Worm (Caenorhabditis elegans): ENCODE data around the gene C55B6.1.

Gene C55B6.1

ce11 chrX:7236717-7237116 is 36.6 kb downstream of the C55B6.1 start (continued):
- TF ChIP-seq nhr-71 (tag; optimal IDR thresholded peaks at IDR 0.05) (peak; percentile 89), efl-1 (optimal IDR thresholded peaks at IDR 0.05) (peak in 1 of 2 experiments; percentile 10), efl-1 (GFP tag; optimal IDR thresholded peaks at IDR 0.05 in 1 of 2) (no peak), lsy-2 (tag; optimal IDR thresholded peaks at IDR 0.05) (peak; percentile 38 to 53), rnt-1 (tag; optimal IDR thresholded peaks at IDR 0.05) (peak; percentile 74), irx-1 (tag; optimal IDR thresholded peaks at IDR 0.05) (peak; percentile 44), nhr-28 (tag; optimal IDR thresholded peaks at IDR 0.05) (no peak), nhr-11 (tag; optimal IDR thresholded peaks at IDR 0.05) (peak; percentile 1), sptf-1 (tag; optimal IDR thresholded peaks at IDR 0.05) (no peak), unc-30 (tag; optimal IDR thresholded peaks at IDR 0.05) (no peak), ceh-82 (tag; optimal IDR thresholded peaks at IDR 0.05) (no peak), sox-4 (tag; optimal IDR thresholded peaks at IDR 0.05) (no peak), nhr-84 (tag; optimal IDR thresholded peaks at IDR 0.05) (no peak), snu-23 (GFP tag; optimal IDR thresholded peaks at IDR 0.05) (peak; percentile 62), dsc-1 (tag; optimal IDR thresholded peaks at IDR 0.05) (peak; percentile 90), ztf-11 (tag; optimal IDR thresholded peaks at IDR 0.05) (no peak), swsn-7 (tag; optimal IDR thresholded peaks at IDR 0.05) (peak; percentile 49), elt-2 (tag; optimal IDR thresholded peaks at IDR 0.05) (no peak), hpl-2 (GFP tag; optimal IDR thresholded peaks at IDR 0.05) (no peak), pqm-1 (tag; optimal IDR thresholded peaks at IDR 0.05) (no peak), ces-1 (GFP tag; optimal IDR thresholded peaks at IDR 0.05) (no peak), pag-3 (tag; optimal IDR thresholded peaks at IDR 0.05; ENCODE audit: borderline replicate concordance, insufficient read depth) (peak; percentile 100), nhr-85 (tag) (no peak), Y116A8C.19 (tag; optimal IDR thresholded peaks at IDR 0.05; ENCODE audit: borderline replicate concordance) (no peak), lin-14 (GFP tag; optimal IDR thresholded peaks at IDR 0.05) (peak; percentile 93), nhr-20 (tag; optimal IDR thresholded peaks at IDR 0.05) (peak; percentile 62), snpc-4 (tag; optimal IDR thresholded peaks at IDR 0.05) (no peak), fkh-8 (tag; optimal IDR thresholded peaks at IDR 0.05) (no peak), unc-130 (tag; optimal IDR thresholded peaks at IDR 0.05) (peak; percentile 60)

DNA sequence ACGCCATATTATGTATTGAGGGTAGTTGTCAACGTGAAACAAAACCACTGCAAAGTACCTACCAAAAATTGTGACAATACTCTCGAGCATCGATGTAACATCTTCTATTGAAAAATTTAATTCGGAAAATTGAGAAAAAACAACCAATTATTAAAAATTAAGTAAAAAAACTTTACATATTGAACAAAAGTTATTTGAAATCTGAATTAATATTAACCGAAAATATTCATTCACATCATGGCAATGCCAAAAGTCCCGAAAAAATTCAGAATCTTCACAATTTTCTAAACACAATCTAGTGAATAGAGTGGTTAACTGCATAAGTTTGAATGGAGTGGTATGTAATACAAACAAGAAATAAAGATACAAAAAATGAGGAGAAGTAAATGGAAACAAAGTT is 38.4 kb downstream of the C55B6.1 start, which contains the start of gene F46H5.3:
TSS of gene F46H5.3 (minus strand) at position 101 of the 400 bp plus-strand sequence.
- TF ChIP-seq zag-1 (tag; optimal IDR thresholded peaks at IDR 0.05) (no peak), nhr-84 (tag; optimal IDR thresholded peaks at IDR 0.05) (no peak), nhr-20 (tag; optimal IDR thresholded peaks at IDR 0.05) (no peak)

DNA sequence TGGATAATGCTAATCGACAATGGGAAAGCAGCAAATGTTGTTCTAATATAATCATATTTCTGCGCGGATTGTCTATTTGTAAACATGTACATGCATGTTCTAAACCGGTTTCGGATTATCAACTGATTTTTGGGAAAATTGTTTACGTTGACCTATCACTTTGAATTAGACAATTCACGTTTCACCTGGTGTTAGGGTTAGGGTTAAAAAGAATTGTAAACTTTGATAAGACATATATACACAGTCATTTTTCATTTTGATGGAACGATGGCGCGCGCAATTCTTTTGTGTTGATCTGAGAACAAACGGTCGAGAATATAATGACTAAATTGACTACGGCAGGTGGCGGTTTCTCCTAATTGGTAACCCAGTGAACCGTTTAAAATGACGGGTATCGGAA is 42.0 kb downstream of the C55B6.1 start:
- peak; percentile 8 for TF ChIP-seq unc-130 (tag; optimal IDR thresholded peaks at IDR 0.05)
- peak; percentile 30 for TF ChIP-seq mep-1 (tag; optimal IDR thresholded peaks at IDR 0.05)
- no peak for TF ChIP-seq egl-27 (tag; optimal IDR thresholded peaks at IDR 0.05)
- TF ChIP-seq tbx-2 (tag; optimal IDR thresholded peaks at IDR 0.05), result peak; percentile 56
- no peak for TF ChIP-seq fos-1 (tag; optimal IDR thresholded peaks at IDR 0.05)
- TF ChIP-seq lsy-2 (tag; optimal IDR thresholded peaks at IDR 0.05), result peak in 1 of 2 experiments; percentile 13
- TF ChIP-seq ztf-11 (tag; optimal IDR thresholded peaks at IDR 0.05), result no peak
- TF ChIP-seq jun-1 (tag; optimal IDR thresholded peaks at IDR 0.05), result no peak
- no peak for TF ChIP-seq aly-2 (tag; optimal IDR thresholded peaks at IDR 0.05)
- no peak for TF ChIP-seq ceh-88 (GFP tag; IDR thresholded peaks at IDR 0.05)
- no peak for TF ChIP-seq unc-98 (GFP tag; IDR thresholded peaks at IDR 0.05)
- TF ChIP-seq nhr-19 (GFP tag; conservative IDR thresholded peaks at IDR 0.05), result peak; percentile 35
- TF ChIP-seq lin-13 (GFP tag; optimal IDR thresholded peaks at IDR 0.05), result no peak
- TF ChIP-seq efl-3 (GFP tag; optimal IDR thresholded peaks at IDR 0.05), result no peak
- TF ChIP-seq lin-14 (GFP tag; optimal IDR thresholded peaks at IDR 0.05), result peak; percentile 68
- TF ChIP-seq egl-13 (tag; optimal IDR thresholded peaks at IDR 0.05), result no peak
- no peak for TF ChIP-seq hlh-4 (tag; optimal IDR thresholded peaks at IDR 0.05)
- no peak for TF ChIP-seq ceh-63 (GFP tag; optimal IDR thresholded peaks at IDR 0.05)
- no peak for TF ChIP-seq skn-1 (tag; optimal IDR thresholded peaks at IDR 0.05)
- TF ChIP-seq nhr-76 (tag; optimal IDR thresholded peaks at IDR 0.05), result no peak
- TF ChIP-seq vab-15 (tag; optimal IDR thresholded peaks at IDR 0.05), result no peak
- TF ChIP-seq nhr-237 (tag; optimal IDR thresholded peaks at IDR 0.05), result no peak
- no peak for TF ChIP-seq lin-15B (tag; optimal IDR thresholded peaks at IDR 0.05)
- TF ChIP-seq nhr-85 (tag), result peak; percentile 91
- no peak for TF ChIP-seq unc-62 (GFP tag; optimal IDR thresholded peaks at IDR 0.05)
- peak; percentile 63 for TF ChIP-seq nhr-20 (tag; optimal IDR thresholded peaks at IDR 0.05)
- no peak for TF ChIP-seq xbp-1 (tag; optimal IDR thresholded peaks at IDR 0.05)
- TF ChIP-seq efl-1 (optimal IDR thresholded peaks at IDR 0.05), result no peak
- TF ChIP-seq efl-1 (GFP tag; optimal IDR thresholded peaks at IDR 0.05 in 1 of 2), result no peak
